Fruit fly (Drosophila melanogaster) S2 (cell line): ENCODE measurements around the gene Pfdn2.

Source experiments
- CG8478 ChIP-seq: fragments of >200 bp; optimal IDR thresholded peaks from 2 replicates; lab custom pipeline; 2018
- CTCF ChIP-seq, 2 experiments: fragments of >200 bp; optimal IDR thresholded peaks; 2 replicates each; lab custom pipeline; 2018

DNA sequence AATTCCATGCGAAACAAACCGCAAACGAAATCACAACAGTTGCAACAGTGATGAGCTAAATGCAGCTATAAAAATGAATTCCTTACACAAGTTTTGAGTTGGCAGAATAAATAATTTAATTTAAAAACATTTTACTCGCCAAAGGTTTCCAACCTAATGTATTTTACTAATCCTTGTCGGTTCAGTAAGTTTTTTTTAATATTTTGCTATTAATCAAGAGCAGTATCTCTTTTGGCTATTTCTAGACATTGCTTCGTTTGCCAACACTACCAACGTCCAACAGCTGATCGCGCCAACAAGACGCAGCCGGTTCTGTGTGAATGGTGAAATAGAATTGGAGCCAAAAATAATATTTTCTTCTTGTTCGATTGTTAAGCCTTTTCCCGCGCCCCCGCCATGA, 9.5 kb downstream of the Pfdn2 start, which contains the start of the genes CG32075, CG45101 and SuUR:
- TF ChIP-seq CG8478 (lab: Kevin White, UChicago) = no peak
- no peak for TF ChIP-seq CTCF (optimal IDR thresholded peaks at IDR 0.05; lab: Kevin White, UChicago)
